Fruit fly (Drosophila melanogaster) whole organism, embryonic: Measurements from ENCODE around the gene Cpr67Fb.

ENCODE experiments used
- Bteb2 ChIP-seq: fragments of 200-800 bp; sonication (Bioruptor generic); optimal IDR thresholded peaks from 2 replicates; lab custom pipeline; 2016; ENCODE audit warnings: missing biosample characterization, missing genetic modification characterization
- CG10366 ChIP-seq: fragments of 200-800 bp; sonication (Bioruptor generic); IDR thresholded peaks from 2 replicates; pipeline ENCODE4 v1.3.6; 2022; ENCODE audit warnings: missing biosample characterization, missing genetic modification characterization
- CG10979 ChIP-seq: fragments of 200-800 bp; sonication (Bioruptor generic); optimal IDR thresholded peaks from 2 replicates; lab custom pipeline; 2018; ENCODE audit warnings: missing biosample characterization, mild to moderate bottlenecking, missing genetic modification characterization, moderate library complexity
- CG12391 ChIP-seq: fragments of 200-800 bp; sonication (Bioruptor generic); optimal IDR thresholded peaks from 3 replicates; lab custom pipeline; 2018; ENCODE audit warnings: missing biosample characterization, mild to moderate bottlenecking, missing genetic modification characterization, moderate library complexity
- CG13624 ChIP-seq: fragments of 200-800 bp; sonication (Bioruptor generic); optimal IDR thresholded peaks from 2 replicates; lab custom pipeline; 2016; ENCODE audit warnings: missing biosample characterization, missing genetic modification characterization
- CG13894 ChIP-seq: fragments of 200-800 bp; sonication (Bioruptor generic); optimal IDR thresholded peaks from 3 replicates; lab custom pipeline; 2018; ENCODE audit warnings: missing biosample characterization, mild to moderate bottlenecking, missing genetic modification characterization, moderate library complexity
- CG15073 ChIP-seq: fragments of 200-800 bp; sonication (Bioruptor generic); optimal IDR thresholded peaks from 2 replicates; lab custom pipeline; 2016; ENCODE audit warnings: missing biosample characterization, missing genetic modification characterization
- CG18599 ChIP-seq: fragments of 200-800 bp; sonication (Bioruptor generic); optimal IDR thresholded peaks from 3 replicates; lab custom pipeline; 2017; ENCODE audit warnings: missing biosample characterization, missing genetic modification characterization, mild to moderate bottlenecking, moderate library complexity, missing genetic modification reagents
- CG2889 ChIP-seq: fragments of 200-800 bp; sonication (Bioruptor generic); IDR thresholded peaks from 3 replicates; pipeline ENCODE4 v1.3.6; 2022; ENCODE audit warnings: missing biosample characterization, missing genetic modification characterization
- CG3065 ChIP-seq: fragments of 200-800 bp; sonication (Bioruptor generic); optimal IDR thresholded peaks from 2 replicates; lab custom pipeline; 2016; ENCODE audit warnings: missing biosample characterization, missing genetic modification characterization
- CG34224 ChIP-seq: fragments of 200-800 bp; sonication (Bioruptor generic); IDR thresholded peaks from 3 replicates; pipeline ENCODE4 v1.3.6; 2022; ENCODE audit warnings: missing biosample characterization, missing genetic modification characterization; ENCODE audit not compliant: partially characterized antibody
- CG4617 ChIP-seq: fragments of 200-800 bp; sonication (Bioruptor generic); optimal IDR thresholded peaks from 3 replicates; lab custom pipeline; 2016; ENCODE audit warnings: missing biosample characterization, missing genetic modification characterization, borderline replicate concordance
- CG4820 ChIP-seq: fragments of 200-800 bp; sonication (Bioruptor generic); optimal IDR thresholded peaks from 3 replicates; lab custom pipeline; 2016; ENCODE audit warnings: missing biosample characterization, missing genetic modification characterization
- CG5953 ChIP-seq: fragments of 200-800 bp; sonication (Bioruptor generic); IDR thresholded peaks from 2 replicates; pipeline ENCODE4 v1.3.6; 2022; ENCODE audit warnings: missing biosample characterization, missing genetic modification characterization
- CG6175 ChIP-seq: fragments of 200-800 bp; sonication (Bioruptor generic); IDR thresholded peaks from 3 replicates; pipeline ENCODE4 v1.3.6; 2022; ENCODE audit warnings: missing biosample characterization, missing genetic modification characterization
- CG6272 ChIP-seq: fragments of 200-800 bp; sonication (Bioruptor generic); IDR thresholded peaks from 2 replicates; pipeline ENCODE4 v1.3.6; 2022; ENCODE audit warnings: missing biosample characterization, missing genetic modification characterization
- CG7963 ChIP-seq: fragments of 200-800 bp; sonication (Bioruptor generic); IDR thresholded peaks from 3 replicates; pipeline ENCODE4 v1.3.6; 2022; ENCODE audit warnings: missing biosample characterization, missing genetic modification characterization; ENCODE audit not compliant: partially characterized antibody
- H15 ChIP-seq: fragments of 200-800 bp; sonication (Bioruptor generic); IDR thresholded peaks from 3 replicates; pipeline ENCODE4 v1.3.6; 2022; ENCODE audit warnings: missing biosample characterization, missing genetic modification characterization
- HmgD ChIP-seq: fragments of 200-800 bp; sonication (Bioruptor generic); optimal IDR thresholded peaks from 3 replicates; lab custom pipeline; 2016; ENCODE audit warnings: missing biosample characterization, missing genetic modification characterization
- Hr51 ChIP-seq, 2 experiments: fragments of 200-800 bp; sonication (Bioruptor generic); optimal IDR thresholded peaks; 2 replicates in 1 of 2; 3 replicates in 1 of 2; lab custom pipeline; 2016 to 2018; ENCODE audit warnings: missing biosample characterization in 2 of 2, missing genetic modification characterization in 2 of 2, mild to moderate bottlenecking in 1 of 2, moderate library complexity in 1 of 2
- Med ChIP-seq: fragments of 200-800 bp; sonication (Bioruptor generic); peaks from one replicate; lab custom pipeline; 2016; ENCODE audit warnings: missing biosample characterization, missing genetic modification characterization, mild to moderate bottlenecking, inconsistent platforms, moderate library complexity
- Stat92E ChIP-seq, 3 experiments: fragments of >200 bp in 2 of 3; fragments of 200-800 bp in 1 of 3; sonication (Bioruptor generic) in 1 of 3; optimal IDR thresholded peaks; 2 replicates each; lab custom pipeline; 2017 to 2019; ENCODE audit warnings: missing biosample characterization in 3 of 3, missing genetic modification characterization in 3 of 3, mild to moderate bottlenecking in 1 of 3, moderate library complexity in 1 of 3
- Trl ChIP-seq, 3 experiments: fragments of >200 bp in 2 of 3; fragments of 200-800 bp in 1 of 3; sonication (Bioruptor generic) in 1 of 3; optimal IDR thresholded peaks; 2 replicates in 1 of 3; 3 replicates in 2 of 3; lab custom pipeline; 2016 to 2017; ENCODE audit warnings: missing biosample characterization in 1 of 3, missing genetic modification characterization in 1 of 3
- ash1 ChIP-seq: fragments of 200-800 bp; sonication (Bioruptor generic); optimal IDR thresholded peaks from 2 replicates; lab custom pipeline; 2018; ENCODE audit warnings: missing biosample characterization, mild to moderate bottlenecking, missing genetic modification characterization
- cg ChIP-seq: fragments of 200-800 bp; sonication (Bioruptor generic); optimal IDR thresholded peaks from 3 replicates; lab custom pipeline; 2019; ENCODE audit warnings: missing biosample characterization, mild to moderate bottlenecking, missing genetic modification characterization, moderate library complexity
- disco-r ChIP-seq: fragments of 200-800 bp; sonication (Bioruptor generic); optimal IDR thresholded peaks from 2 replicates; lab custom pipeline; 2016; ENCODE audit warnings: missing biosample characterization, missing genetic modification characterization
- dm ChIP-seq: fragments of 200-800 bp; sonication (Bioruptor generic); optimal IDR thresholded peaks from 3 replicates; lab custom pipeline; 2016; ENCODE audit warnings: missing biosample characterization, missing genetic modification characterization
- fru ChIP-seq: fragments of >200 bp; optimal IDR thresholded peaks from 2 replicates; lab custom pipeline; 2017
- gcm ChIP-seq: fragments of 200-800 bp; sonication (Bioruptor generic); optimal IDR thresholded peaks from 2 replicates; lab custom pipeline; 2019; ENCODE audit warnings: missing biosample characterization, mild to moderate bottlenecking, missing genetic modification characterization, moderate library complexity
- h ChIP-seq: fragments of >200 bp; optimal IDR thresholded peaks from 2 replicates; lab custom pipeline; 2017
- hth ChIP-seq: fragments of >200 bp; optimal IDR thresholded peaks from 2 replicates; lab custom pipeline; 2017; ENCODE audit warnings: inconsistent platforms
- insv ChIP-seq, 2 experiments: fragments of 200-800 bp; sonication (Bioruptor generic); optimal IDR thresholded peaks; 3 replicates each; lab custom pipeline; 2016 to 2018; ENCODE audit warnings: missing biosample characterization in 2 of 2, missing genetic modification characterization in 2 of 2
- inv ChIP-seq: fragments of 200-800 bp; sonication (Bioruptor generic); IDR thresholded peaks from 2 replicates; pipeline ENCODE4 v1.3.6; 2022; ENCODE audit warnings: missing biosample characterization, missing genetic modification characterization; ENCODE audit not compliant: partially characterized antibody
- jigr1 ChIP-seq: fragments of 200-800 bp; sonication (Bioruptor generic); IDR thresholded peaks from 3 replicates; pipeline ENCODE4 v1.3.6; 2022; ENCODE audit warnings: missing biosample characterization, missing genetic modification characterization
- ken ChIP-seq: fragments of 200-800 bp; sonication (Bioruptor generic); IDR thresholded peaks from 3 replicates; pipeline ENCODE4 v1.3.6; 2022; ENCODE audit warnings: missing biosample characterization, missing genetic modification characterization
- klu ChIP-seq: fragments of 200-800 bp; sonication (Bioruptor generic); IDR thresholded peaks from 2 replicates; pipeline ENCODE4 v1.3.6; 2022; ENCODE audit warnings: missing biosample characterization, missing genetic modification characterization
- nerfin-2 ChIP-seq: fragments of 200-800 bp; sonication (Bioruptor generic); IDR thresholded peaks from 2 replicates; pipeline ENCODE4 v1.3.6; 2022; ENCODE audit warnings: missing biosample characterization, missing genetic modification characterization; ENCODE audit not compliant: partially characterized antibody
- nom ChIP-seq: fragments of 200-800 bp; sonication (Bioruptor generic); optimal IDR thresholded peaks from 2 replicates; lab custom pipeline; 2017; ENCODE audit warnings: missing biosample characterization, missing genetic modification characterization, mild to moderate bottlenecking, moderate library complexity, missing genetic modification reagents
- oc ChIP-seq: fragments of 200-800 bp; sonication (Bioruptor generic); optimal IDR thresholded peaks from 2 replicates; lab custom pipeline; 2018; ENCODE audit warnings: missing biosample characterization, mild to moderate bottlenecking, missing genetic modification characterization, moderate library complexity
- phol ChIP-seq: fragments of 200-800 bp; sonication (Bioruptor generic); optimal IDR thresholded peaks from 3 replicates; lab custom pipeline; 2018; ENCODE audit warnings: missing biosample characterization, mild to moderate bottlenecking, missing genetic modification characterization, moderate library complexity
- pnt ChIP-seq: fragments of 200-800 bp; sonication (Bioruptor generic); optimal IDR thresholded peaks from 3 replicates; lab custom pipeline; 2016; ENCODE audit warnings: missing biosample characterization, missing genetic modification characterization
- run ChIP-seq: fragments of 200-800 bp; sonication (Bioruptor generic); optimal IDR thresholded peaks from 3 replicates; lab custom pipeline; 2018; ENCODE audit warnings: missing biosample characterization, mild to moderate bottlenecking, missing genetic modification characterization
- scrt ChIP-seq: fragments of 200-800 bp; sonication (Bioruptor generic); optimal IDR thresholded peaks from 2 replicates; lab custom pipeline; 2018; ENCODE audit warnings: missing biosample characterization, mild to moderate bottlenecking, missing genetic modification characterization, moderate library complexity
- sens-2 ChIP-seq: fragments of 200-800 bp; sonication (Bioruptor generic); IDR thresholded peaks from 2 replicates; pipeline ENCODE4 v1.3.6; 2022; ENCODE audit warnings: missing biosample characterization, missing genetic modification characterization
- sima ChIP-seq: fragments of 200-800 bp; sonication (Bioruptor generic); optimal IDR thresholded peaks from 2 replicates; lab custom pipeline; 2016; ENCODE audit warnings: missing biosample characterization, missing genetic modification characterization
- so ChIP-seq: fragments of 200-800 bp; sonication (Bioruptor generic); IDR thresholded peaks from 3 replicates; pipeline ENCODE4 v1.3.6; 2022; ENCODE audit warnings: missing biosample characterization, missing genetic modification characterization
- sqz ChIP-seq: fragments of 200-800 bp; sonication (Bioruptor generic); optimal IDR thresholded peaks from 3 replicates; lab custom pipeline; 2018; ENCODE audit warnings: missing biosample characterization, mild to moderate bottlenecking, missing genetic modification characterization
- trh ChIP-seq: fragments of 200-800 bp; sonication (Bioruptor generic); optimal IDR thresholded peaks from 2 replicates; lab custom pipeline; 2016; ENCODE audit warnings: missing biosample characterization, missing genetic modification characterization
- z ChIP-seq: fragments of 200-800 bp; sonication (Bioruptor generic); IDR thresholded peaks from 3 replicates; pipeline ENCODE4 v1.3.6; 2022; ENCODE audit warnings: missing biosample characterization, missing genetic modification characterization
- zfh1 ChIP-seq: fragments of 200-800 bp; sonication (Bioruptor generic); IDR thresholded peaks from 3 replicates; pipeline ENCODE4 v1.3.6; 2022; ENCODE audit warnings: missing biosample characterization, missing genetic modification characterization

Gene Cpr67Fb

dm6 chr3L:10852347-10853130 lies 41.4 kb upstream of the Cpr67Fb start (continued):
- TF ChIP-seq scrt (GFP tag; lab: Kevin White, UChicago) (no peak), sqz (GFP tag; lab: Kevin White, UChicago) (peak; percentile 96), jigr1 (GFP tag; lab: Robert Waterston, UW) (no peak), CG13624 (GFP tag; lab: Kevin White, UChicago) (no peak), sens-2 (GFP tag; lab: Robert Waterston, UW) (0 out of 2 replicates have a peak, but pooled peaks have one; percentile 4), CG15073 (no peak), fru (lab: Kevin White, UChicago) (no peak), inv (GFP tag; lab: Robert Waterston, UW) (no peak), Trl (optimal IDR thresholded peaks at IDR 0.05; lab: Kevin White, UChicago) (peak; percentile 31 to 55), Trl (GFP tag; optimal IDR thresholded peaks at IDR 0.05; lab: Kevin White, UChicago) (no peak), gcm (no peak), CG5953 (GFP tag; lab: Robert Waterston, UW) (no peak), CG18599 (GFP tag; lab: Kevin White, UChicago) (no peak), CG4820 (GFP tag; lab: Kevin White, UChicago) (no peak), ken (GFP tag; lab: Robert Waterston, UW) (no peak), zfh1 (GFP tag; lab: Robert Waterston, UW) (no peak), CG2889 (GFP tag; lab: Robert Waterston, UW) (no peak), pnt (no peak), HmgD (GFP tag; lab: Kevin White, UChicago) (no peak), CG7963 (GFP tag; lab: Robert Waterston, UW) (no peak), cg (GFP tag; lab: Kevin White, UChicago) (peak; percentile 79), sima (GFP tag; lab: Kevin White, UChicago) (no peak), oc (tag; lab: Kevin White, UChicago) (peak; percentile 10), disco-r (GFP tag; lab: Kevin White, UChicago) (no peak), h (no peak), Hr51 (GFP tag; optimal IDR thresholded peaks at IDR 0.05; lab: Kevin White, UChicago) (no peak), nerfin-2 (GFP tag; lab: Robert Waterston, UW) (no peak), trh (no peak), CG34224 (no peak), nom (GFP tag; lab: Kevin White, UChicago) (peak; percentile 99), CG6175 (GFP tag; lab: Robert Waterston, UW) (no peak), klu (GFP tag; lab: Robert Waterston, UW) (no peak), CG10979 (peak; percentile 10), hth (no peak), z (peak; percentile 96), Stat92E (GFP tag; optimal IDR thresholded peaks at IDR 0.05; lab: Kevin White, UChicago) (no peak), ash1 (GFP tag; lab: Kevin White, UChicago) (no peak), CG13894 (tag; lab: Kevin White, UChicago) (peak; percentile 71), CG4617 (no peak), Med (GFP tag; lab: Kevin White, UChicago) (peak; percentile 62), CG6272 (GFP tag; lab: Robert Waterston, UW) (no peak), dm (GFP tag; lab: Kevin White, UChicago) (no peak), insv (GFP tag; optimal IDR thresholded peaks at IDR 0.05; lab: Kevin White, UChicago) (no peak), CG3065 (GFP tag; lab: Kevin White, UChicago) (no peak), phol (no peak), so (GFP tag; lab: Robert Waterston, UW) (peak; percentile 25; the same call in 1 of the 3 replicates), run (no peak), H15 (GFP tag; lab: Robert Waterston, UW) (no peak), Bteb2 (GFP tag; lab: Kevin White, UChicago) (no peak), CG10366 (GFP tag; lab: Robert Waterston, UW) (0 out of 2 replicates have a peak, but pooled peaks have one; percentile 8), CG12391 (tag; lab: Kevin White, UChicago) (no peak)
